Fruit fly (Drosophila melanogaster) whole organism, prepupa: ENCODE results near the gene betaNACtes1.

ENCODE experiments used
- CG10669 ChIP-seq: fragments of 200-800 bp; sonication (Bioruptor generic); optimal IDR thresholded peaks from 3 replicates; lab custom pipeline; 2018; ENCODE audit warnings: missing biosample characterization, mild to moderate bottlenecking, missing genetic modification characterization, moderate library complexity
- CG11294 ChIP-seq: fragments of 200-800 bp; sonication (Bioruptor generic); IDR thresholded peaks from 2 replicates; pipeline ENCODE4 v1.3.6; 2022; ENCODE audit warnings: missing biosample characterization, missing genetic modification characterization
- CG11762 ChIP-seq: fragments of 200-800 bp; sonication (Bioruptor generic); optimal IDR thresholded peaks from 3 replicates; lab custom pipeline; 2016; ENCODE audit warnings: missing biosample characterization, missing genetic modification characterization; ENCODE audit not compliant: insufficient read depth
- CG15336 ChIP-seq: fragments of 200-800 bp; sonication (Bioruptor generic); IDR thresholded peaks from 2 replicates; pipeline ENCODE4 v1.3.6; 2022; ENCODE audit warnings: missing biosample characterization, missing genetic modification characterization
- CG1621 ChIP-seq: fragments of 200-800 bp; sonication (Bioruptor generic); optimal IDR thresholded peaks from 3 replicates; lab custom pipeline; 2018; ENCODE audit warnings: missing biosample characterization, mild to moderate bottlenecking, missing genetic modification characterization
- CG16779 ChIP-seq: fragments of 200-800 bp; sonication (Bioruptor generic); optimal IDR thresholded peaks from 3 replicates; lab custom pipeline; 2017; ENCODE audit warnings: missing biosample characterization, mild to moderate bottlenecking, missing genetic modification characterization
- CG3032 ChIP-seq: fragments of 200-800 bp; optimal IDR thresholded peaks from 2 replicates; lab custom pipeline; 2019; ENCODE audit warnings: missing biosample characterization, mild to moderate bottlenecking, missing genetic modification characterization, moderate library complexity
- CG31627 ChIP-seq: fragments of 200-800 bp; sonication (Bioruptor generic); optimal IDR thresholded peaks from 3 replicates; lab custom pipeline; 2016; ENCODE audit warnings: missing biosample characterization, missing genetic modification characterization
- CG34406 ChIP-seq: fragments of 200-800 bp; sonication (Bioruptor generic); optimal IDR thresholded peaks from 3 replicates; lab custom pipeline; 2016; ENCODE audit warnings: missing biosample characterization, missing genetic modification characterization
- CG3919 ChIP-seq: fragments of 200-800 bp; sonication (Bioruptor generic); optimal IDR thresholded peaks from 3 replicates; lab custom pipeline; 2016; ENCODE audit warnings: missing biosample characterization, missing genetic modification characterization
- CG6163 ChIP-seq: fragments of 200-800 bp; sonication (Bioruptor generic); IDR thresholded peaks from 3 replicates; pipeline ENCODE4 v1.3.6; 2022; ENCODE audit warnings: missing biosample characterization, missing genetic modification characterization
- CG6276 ChIP-seq: fragments of 200-800 bp; sonication (Bioruptor generic); optimal IDR thresholded peaks from 2 replicates; lab custom pipeline; 2017; ENCODE audit warnings: missing biosample characterization, mild to moderate bottlenecking, missing genetic modification characterization
- CG6792 ChIP-seq: fragments of 200-800 bp; sonication (Bioruptor generic); optimal IDR thresholded peaks from 3 replicates; lab custom pipeline; 2016; ENCODE audit warnings: missing biosample characterization, missing genetic modification characterization
- CG6808 ChIP-seq: fragments of 200-800 bp; sonication (Bioruptor generic); optimal IDR thresholded peaks from 3 replicates; lab custom pipeline; 2017; ENCODE audit warnings: missing biosample characterization, missing genetic modification characterization, mild to moderate bottlenecking, moderate library complexity, missing genetic modification reagents
- CG6854 ChIP-seq: fragments of 200-800 bp; sonication (Bioruptor generic); optimal IDR thresholded peaks from 2 replicates; lab custom pipeline; 2017; ENCODE audit warnings: missing biosample characterization, mild to moderate bottlenecking, missing genetic modification characterization
- CG8119 ChIP-seq: fragments of 200-800 bp; sonication (Bioruptor generic); IDR thresholded peaks from 3 replicates; pipeline ENCODE4 v1.3.6; 2022; ENCODE audit warnings: missing biosample characterization, missing genetic modification characterization
- CG8319 ChIP-seq: fragments of 200-800 bp; sonication (Bioruptor generic); optimal IDR thresholded peaks from 3 replicates; lab custom pipeline; 2016; ENCODE audit warnings: missing biosample characterization, missing genetic modification characterization
- CG8632 ChIP-seq: fragments of 200-800 bp; sonication (Bioruptor generic); optimal IDR thresholded peaks from 3 replicates; lab custom pipeline; 2016; ENCODE audit warnings: missing biosample characterization, missing genetic modification characterization
- Eip78C ChIP-seq: fragments of 200-800 bp; sonication (Bioruptor generic); peaks from one replicate; lab custom pipeline; 2016; ENCODE audit warnings: missing biosample characterization, missing genetic modification characterization
- Eip93F ChIP-seq: fragments of 200-800 bp; sonication (Bioruptor generic); optimal IDR thresholded peaks from 2 replicates; lab custom pipeline; 2016; ENCODE audit warnings: missing biosample characterization, mild to moderate bottlenecking, missing genetic modification characterization
- Ets96B ChIP-seq: fragments of 200-800 bp; optimal IDR thresholded peaks from 2 replicates; lab custom pipeline; 2019; ENCODE audit warnings: missing biosample characterization, mild to moderate bottlenecking, missing genetic modification characterization, moderate library complexity
- Gug ChIP-seq: fragments of 200-800 bp; sonication (Bioruptor generic); IDR thresholded peaks from 2 replicates; pipeline ENCODE4 v1.3.6; 2022; ENCODE audit warnings: missing biosample characterization, missing genetic modification characterization
- Hr38 ChIP-seq: sonication (Bioruptor generic); optimal IDR thresholded peaks from 2 replicates; lab custom pipeline; 2016; ENCODE audit warnings: missing biosample characterization, missing genetic modification characterization
- Hr4 ChIP-seq: fragments of 200-800 bp; sonication (Bioruptor generic); optimal IDR thresholded peaks from 3 replicates; lab custom pipeline; 2016; ENCODE audit warnings: missing biosample characterization, missing genetic modification characterization
- Met ChIP-seq: fragments of 200-800 bp; sonication (Bioruptor generic); optimal IDR thresholded peaks from 3 replicates; lab custom pipeline; 2016; ENCODE audit warnings: missing biosample characterization, missing genetic modification characterization
- Smox ChIP-seq: fragments of 200-800 bp; sonication (Bioruptor generic); optimal IDR thresholded peaks from 3 replicates; lab custom pipeline; 2016; ENCODE audit warnings: missing biosample characterization, missing genetic modification characterization
- Sox102F ChIP-seq: fragments of 200-800 bp; sonication (Bioruptor generic); optimal IDR thresholded peaks from 2 replicates; lab custom pipeline; 2016; ENCODE audit warnings: missing biosample characterization, mild to moderate bottlenecking, missing genetic modification characterization
- Sox14 ChIP-seq: fragments of 200-800 bp; sonication (Bioruptor generic); optimal IDR thresholded peaks from 3 replicates; lab custom pipeline; 2016; ENCODE audit warnings: missing biosample characterization, missing genetic modification characterization
- acj6 ChIP-seq: fragments of 200-800 bp; sonication (Bioruptor generic); optimal IDR thresholded peaks from 3 replicates; lab custom pipeline; 2016; ENCODE audit warnings: missing biosample characterization, missing genetic modification characterization
- cyc ChIP-seq: fragments of 200-800 bp; sonication (Bioruptor generic); optimal IDR thresholded peaks from 3 replicates; lab custom pipeline; 2016; ENCODE audit warnings: missing biosample characterization, missing genetic modification characterization
- dsx ChIP-seq: fragments of 200-800 bp; optimal IDR thresholded peaks from 3 replicates; lab custom pipeline; 2019; ENCODE audit warnings: missing biosample characterization, mild to moderate bottlenecking, missing genetic modification characterization, moderate library complexity; ENCODE audit not compliant: poor library complexity, severe bottlenecking
- eg ChIP-seq: fragments of 200-800 bp; sonication (Bioruptor generic); IDR thresholded peaks from 3 replicates; pipeline ENCODE4 v1.3.6; 2022; ENCODE audit warnings: missing biosample characterization, missing genetic modification characterization
- fd59A ChIP-seq: fragments of 200-800 bp; sonication (Bioruptor generic); optimal IDR thresholded peaks from 2 replicates; lab custom pipeline; 2017; ENCODE audit warnings: missing biosample characterization, mild to moderate bottlenecking, missing genetic modification characterization, missing genetic modification reagents
- fkh ChIP-seq: fragments of 200-800 bp; sonication (Bioruptor generic); optimal IDR thresholded peaks from 3 replicates; lab custom pipeline; 2017; ENCODE audit warnings: missing biosample characterization, mild to moderate bottlenecking, missing genetic modification characterization, moderate library complexity
- pdm3 ChIP-seq: fragments of 200-800 bp; sonication (Bioruptor generic); optimal IDR thresholded peaks from 3 replicates; lab custom pipeline; 2016; ENCODE audit warnings: missing biosample characterization, missing genetic modification characterization
- spab ChIP-seq: fragments of 200-800 bp; sonication (Bioruptor generic); optimal IDR thresholded peaks from 2 replicates; lab custom pipeline; 2017; ENCODE audit warnings: missing biosample characterization, mild to moderate bottlenecking, missing genetic modification characterization, missing genetic modification reagents
- ss ChIP-seq, 2 experiments: fragments of 200-800 bp; sonication (Bioruptor generic); optimal IDR thresholded peaks; 2 replicates in 1 of 2; 3 replicates in 1 of 2; lab custom pipeline; 2017 to 2018; ENCODE audit warnings: mild to moderate bottlenecking in 2 of 2, missing biosample characterization in 2 of 2, missing genetic modification characterization in 2 of 2, moderate library complexity in 1 of 2
- svp ChIP-seq: fragments of 200-800 bp; sonication (Bioruptor generic); peaks from one replicate; lab custom pipeline; 2016; ENCODE audit warnings: missing biosample characterization, missing genetic modification characterization
- topi ChIP-seq: fragments of 200-800 bp; sonication (Bioruptor generic); optimal IDR thresholded peaks from 3 replicates; lab custom pipeline; 2016; ENCODE audit warnings: missing biosample characterization, missing genetic modification characterization
- vri ChIP-seq: fragments of 200-800 bp; sonication (Bioruptor generic); optimal IDR thresholded peaks from 3 replicates; lab custom pipeline; 2016; ENCODE audit warnings: missing biosample characterization, mild to moderate bottlenecking, missing genetic modification characterization

The betaNACtes1 gene

dm6 chrX:14211250-14211944 is 39.0 kb upstream of the betaNACtes1 start (continued):
- TF ChIP-seq Smox (GFP tag; lab: Kevin White, UChicago) (peak; percentile 15), CG6854 (GFP tag; lab: Kevin White, UChicago) (peak; percentile 18), CG15336 (GFP tag; lab: Robert Waterston, UW) (peak; percentile 14), CG10669 (GFP tag; lab: Kevin White, UChicago) (no peak), CG8632 (GFP tag; lab: Kevin White, UChicago) (no peak), CG11762 (no peak), CG6792 (no peak), Ets96B (tag; lab: Kevin White, UChicago) (no peak), CG3032 (peak; percentile 30), spab (GFP tag; lab: Kevin White, UChicago) (peak; percentile 29), Met (peak; percentile 30), Eip78C (GFP tag; lab: Kevin White, UChicago) (peak; percentile 49), Hr38 (GFP tag; lab: Kevin White, UChicago) (no peak), CG3919 (GFP tag; lab: Kevin White, UChicago) (no peak), fd59A (GFP tag; lab: Kevin White, UChicago) (peak; percentile 37), acj6 (peak; percentile 41), cyc (GFP tag; lab: Kevin White, UChicago) (no peak), dsx (GFP tag; lab: Kevin White, UChicago) (peak; percentile 71), CG6808 (GFP tag; lab: Kevin White, UChicago) (peak; percentile 46), CG8319 (GFP tag; lab: Kevin White, UChicago) (no peak), pdm3 (peak; percentile 55), vri (peak; percentile 11), CG6163 (GFP tag; lab: Robert Waterston, UW) (no peak; the same call in 2 of the 3 replicates), topi (GFP tag; lab: Kevin White, UChicago) (peak; percentile 6), fkh (GFP tag; lab: Kevin White, UChicago) (no peak), CG31627 (peak; percentile 17), CG16779 (no peak), Eip93F (GFP tag; lab: Kevin White, UChicago) (no peak), Gug (no peak), CG11294 (GFP tag; lab: Robert Waterston, UW) (no peak), CG8119 (GFP tag; lab: Robert Waterston, UW) (no peak), ss (GFP tag; optimal IDR thresholded peaks at IDR 0.05; lab: Kevin White, UChicago) (peak in 1 of 2 experiments; percentile 32), svp (GFP tag; lab: Kevin White, UChicago) (peak; percentile 62), CG1621 (tag; lab: Kevin White, UChicago) (no peak)

- TF ChIP-seq CG6854 (GFP tag; lab: Kevin White, UChicago) (no peak), Sox102F (GFP tag; lab: Kevin White, UChicago) (peak; percentile 11), Smox (GFP tag; lab: Kevin White, UChicago) (peak; percentile 6), CG6808 (GFP tag; lab: Kevin White, UChicago) (no peak), CG31627 (peak; percentile 21), CG6276 (GFP tag; lab: Kevin White, UChicago) (no peak), Hr4 (no peak), Eip78C (GFP tag; lab: Kevin White, UChicago) (peak; percentile 31), Gug (no peak), fkh (GFP tag; lab: Kevin White, UChicago) (peak; percentile 48), CG11294 (GFP tag; lab: Robert Waterston, UW) (no peak), fd59A (GFP tag; lab: Kevin White, UChicago) (no peak), topi (GFP tag; lab: Kevin White, UChicago) (peak; percentile 26), CG3919 (GFP tag; lab: Kevin White, UChicago) (no peak), eg (GFP tag; lab: Robert Waterston, UW) (no peak), CG10669 (GFP tag; lab: Kevin White, UChicago) (no peak), svp (GFP tag; lab: Kevin White, UChicago) (peak; percentile 58), CG34406 (GFP tag; lab: Kevin White, UChicago) (peak; percentile 1), Sox14 (GFP tag; lab: Kevin White, UChicago) (no peak), vri (peak; percentile 11)
These were observed 36.9 kb upstream of the betaNACtes1 start for dm6 chrX:14209209-14209781.
